Worm (Caenorhabditis elegans) whole organism, L1 larva: ENCODE results near the gene snap-29.

ENCODE experiments used
- C16A3.4 ChIP-seq: fragments of 150-350 bp; optimal IDR thresholded peaks from 2 replicates; lab custom pipeline; 2014; ENCODE audit warnings: missing biosample characterization, missing genetic modification characterization
- alr-1 ChIP-seq: fragments of 200-800 bp; sonication (Bioruptor generic); optimal IDR thresholded peaks from 2 replicates; lab custom pipeline; 2018; ENCODE audit warnings: borderline replicate concordance, mild to moderate bottlenecking, missing genetic modification characterization, missing compliant biosample characterization
- ama-1 ChIP-seq: fragments of 150-350 bp; optimal IDR thresholded peaks from 2 replicates; lab custom pipeline; 2014
- blmp-1 ChIP-seq: fragments of 150-350 bp; optimal IDR thresholded peaks from 2 replicates; lab custom pipeline; 2014; ENCODE audit warnings: missing biosample characterization, missing genetic modification characterization
- ceh-82 ChIP-seq, 3 experiments: fragments of 150-350 bp in 1 of 3; sonication (generic microtip) in 2 of 3; optimal IDR thresholded peaks; 2 replicates each; lab custom pipeline; 2014 to 2017; ENCODE audit warnings: missing biosample characterization in 3 of 3, missing genetic modification characterization in 3 of 3
- ceh-88 ChIP-seq: fragments of 200-800 bp; sonication (Bioruptor generic); IDR thresholded peaks from 2 replicates; pipeline ENCODE4 v1.3.6; 2022; ENCODE audit warnings: missing genetic modification characterization, missing compliant biosample characterization
- ces-1 ChIP-seq: fragments of 150-350 bp; optimal IDR thresholded peaks from 2 replicates; lab custom pipeline; 2014; ENCODE audit warnings: missing biosample characterization, missing genetic modification reagents, missing genetic modification characterization
- dpl-1 ChIP-seq, 3 experiments: fragments of 150-350 bp in 2 of 3; sonication (generic microtip) in 1 of 3; optimal IDR thresholded peaks; 2 replicates each; lab custom pipeline; 2014 to 2017; ENCODE audit warnings: missing biosample characterization in 3 of 3, missing genetic modification characterization in 3 of 3, missing genetic modification reagents in 3 of 3
- elt-2 ChIP-seq: sonication (generic microtip); optimal IDR thresholded peaks from 2 replicates; lab custom pipeline; 2016; ENCODE audit warnings: missing genetic modification characterization, mild to moderate bottlenecking, inconsistent platforms, missing compliant biosample characterization, missing genetic modification reagents
- elt-3 ChIP-seq, 6 experiments: fragments of 150-350 bp in 1 of 6; sonication (generic microtip); optimal IDR thresholded peaks; 2 replicates each; lab custom pipeline; 2017 to 2018; ENCODE audit warnings: missing biosample characterization in 6 of 6, missing genetic modification characterization in 6 of 6, inconsistent platforms in 1 of 6
- ets-5 ChIP-seq: fragments of 200-800 bp; sonication (Bioruptor generic); IDR thresholded peaks from 2 replicates; pipeline ENCODE4 v1.3.6; 2022; ENCODE audit warnings: missing genetic modification characterization, missing compliant biosample characterization
- fkh-10 ChIP-seq: sonication (generic microtip); optimal IDR thresholded peaks from 2 replicates; lab custom pipeline; 2017; ENCODE audit warnings: missing biosample characterization, missing genetic modification reagents, missing genetic modification characterization
- fkh-4 ChIP-seq: sonication (generic microtip); optimal IDR thresholded peaks from 2 replicates; lab custom pipeline; 2016; ENCODE audit warnings: missing compliant biosample characterization, missing genetic modification characterization, borderline replicate concordance
- fos-1 ChIP-seq: fragments of 150-350 bp; optimal IDR thresholded peaks from 2 replicates; lab custom pipeline; 2014; ENCODE audit warnings: missing biosample characterization, missing genetic modification characterization
- grh-1 ChIP-seq: fragments of 200-800 bp; sonication (Bioruptor generic); IDR thresholded peaks from 2 replicates; pipeline ENCODE4 v1.3.6; 2022; ENCODE audit warnings: missing genetic modification reagents, missing genetic modification characterization, missing compliant biosample characterization
- hpl-2 ChIP-seq: fragments of 150-350 bp; optimal IDR thresholded peaks from 2 replicates; lab custom pipeline; 2014; ENCODE audit warnings: missing biosample characterization, missing genetic modification reagents, missing genetic modification characterization
- irx-1 ChIP-seq: sonication (generic microtip); optimal IDR thresholded peaks from 2 replicates; lab custom pipeline; 2016; ENCODE audit warnings: missing genetic modification characterization, missing compliant biosample characterization
- jun-1 ChIP-seq: fragments of 150-350 bp; optimal IDR thresholded peaks from 2 replicates; lab custom pipeline; 2014; ENCODE audit warnings: missing biosample characterization, missing genetic modification reagents, missing genetic modification characterization
- lin-13 ChIP-seq: fragments of 150-350 bp; optimal IDR thresholded peaks from 2 replicates; lab custom pipeline; 2014; ENCODE audit warnings: missing biosample characterization, missing genetic modification reagents, missing genetic modification characterization
- lin-14 ChIP-seq: fragments of 200-800 bp; sonication (Bioruptor generic); optimal IDR thresholded peaks from 2 replicates; lab custom pipeline; 2018; ENCODE audit warnings: mild to moderate bottlenecking, missing genetic modification characterization, moderate library complexity, missing compliant biosample characterization
- lin-35 ChIP-seq, 2 experiments: fragments of 150-350 bp; optimal IDR thresholded peaks; 2 replicates each; lab custom pipeline; 2014; ENCODE audit warnings: missing biosample characterization in 2 of 2, missing genetic modification characterization in 2 of 2, missing genetic modification reagents in 2 of 2
- lir-3 ChIP-seq: sonication (generic microtip); optimal IDR thresholded peaks from 2 replicates; lab custom pipeline; 2016; ENCODE audit warnings: mild to moderate bottlenecking, missing genetic modification characterization, moderate library complexity, missing compliant biosample characterization; ENCODE audit not compliant: poor library complexity
- lsy-2 ChIP-seq, 2 experiments: fragments of 150-350 bp; optimal IDR thresholded peaks; 2 replicates each; lab custom pipeline; 2014; ENCODE audit warnings: missing biosample characterization in 2 of 2, missing genetic modification characterization in 2 of 2
- mdl-1 ChIP-seq, 2 experiments: fragments of 150-350 bp; optimal IDR thresholded peaks; 2 replicates each; lab custom pipeline; 2014 to 2017; ENCODE audit warnings: missing biosample characterization in 2 of 2, missing genetic modification characterization in 2 of 2, inconsistent platforms in 1 of 2
- mep-1 ChIP-seq: fragments of 150-350 bp; optimal IDR thresholded peaks from 2 replicates; lab custom pipeline; 2014; ENCODE audit warnings: missing biosample characterization, missing genetic modification characterization
- nhr-11 ChIP-seq: fragments of 150-350 bp; optimal IDR thresholded peaks from 2 replicates; lab custom pipeline; 2014; ENCODE audit warnings: missing biosample characterization, missing genetic modification characterization
- nhr-19 ChIP-seq: fragments of 200-800 bp; sonication (Bioruptor generic); conservative IDR thresholded peaks from 2 replicates; pipeline ENCODE4 v1.3.6; 2022; ENCODE audit warnings: missing genetic modification characterization, missing compliant biosample characterization
- nhr-20 ChIP-seq: sonication (generic microtip); optimal IDR thresholded peaks from 2 replicates; lab custom pipeline; 2016; ENCODE audit warnings: mild to moderate bottlenecking, missing genetic modification characterization, missing compliant biosample characterization
- nhr-237 ChIP-seq: fragments of 150-350 bp; optimal IDR thresholded peaks from 2 replicates; lab custom pipeline; 2014; ENCODE audit warnings: missing biosample characterization, missing genetic modification characterization
- nhr-71 ChIP-seq: sonication (generic microtip); optimal IDR thresholded peaks from 2 replicates; lab custom pipeline; 2016; ENCODE audit warnings: mild to moderate bottlenecking, missing genetic modification characterization, moderate library complexity, missing compliant biosample characterization
- nhr-90 ChIP-seq: sonication (generic microtip); optimal IDR thresholded peaks from 2 replicates; lab custom pipeline; 2016; ENCODE audit warnings: mild to moderate bottlenecking, missing genetic modification characterization, missing compliant biosample characterization; ENCODE audit not compliant: poor library complexity
- pqm-1 ChIP-seq: sonication (generic microtip); optimal IDR thresholded peaks from 3 replicates; lab custom pipeline; 2017; ENCODE audit warnings: missing biosample characterization, missing genetic modification characterization
- rnt-1 ChIP-seq: sonication (generic microtip); optimal IDR thresholded peaks from 2 replicates; lab custom pipeline; 2016; ENCODE audit warnings: mild to moderate bottlenecking, missing genetic modification characterization, moderate library complexity, missing compliant biosample characterization
- skn-1 ChIP-seq: fragments of 150-350 bp; optimal IDR thresholded peaks from 2 replicates; lab custom pipeline; 2014; ENCODE audit warnings: missing biosample characterization, missing genetic modification characterization
- snu-23 ChIP-seq: sonication (generic microtip); optimal IDR thresholded peaks from 2 replicates; lab custom pipeline; 2016; ENCODE audit warnings: missing genetic modification characterization, missing compliant biosample characterization
- tbx-2 ChIP-seq: sonication (generic microtip); optimal IDR thresholded peaks from 2 replicates; lab custom pipeline; 2016; ENCODE audit warnings: missing genetic modification characterization, missing compliant biosample characterization
- tlp-1 ChIP-seq: fragments of 150-350 bp; optimal IDR thresholded peaks from 2 replicates; lab custom pipeline; 2014; ENCODE audit warnings: missing biosample characterization, missing genetic modification characterization
- unc-130 ChIP-seq: fragments of 150-350 bp; optimal IDR thresholded peaks from 2 replicates; lab custom pipeline; 2017; ENCODE audit warnings: missing biosample characterization, missing genetic modification characterization, inconsistent platforms
- unc-62 ChIP-seq: fragments of 150-350 bp; optimal IDR thresholded peaks from 2 replicates; lab custom pipeline; 2014; ENCODE audit warnings: missing biosample characterization, missing genetic modification reagents, missing genetic modification characterization
- unc-86 ChIP-seq: sonication (generic microtip); optimal IDR thresholded peaks from 2 replicates; lab custom pipeline; 2016; ENCODE audit warnings: missing genetic modification characterization, missing compliant biosample characterization
- vab-15 ChIP-seq: sonication (generic microtip); optimal IDR thresholded peaks from 2 replicates; lab custom pipeline; 2017; ENCODE audit warnings: missing genotype, mild to moderate bottlenecking, missing genetic modification characterization, missing compliant biosample characterization
- xbp-1 ChIP-seq: sonication (generic microtip); optimal IDR thresholded peaks from 2 replicates; lab custom pipeline; 2016; ENCODE audit warnings: missing genetic modification characterization, missing compliant biosample characterization
- zip-4 ChIP-seq: fragments of 200-800 bp; sonication (Bioruptor generic); optimal IDR thresholded peaks from 2 replicates; lab custom pipeline; 2018; ENCODE audit warnings: mild to moderate bottlenecking, missing genetic modification characterization, moderate library complexity, missing compliant biosample characterization
- ztf-11 ChIP-seq, 2 experiments: sonication (generic microtip); optimal IDR thresholded peaks; 2 replicates each; lab custom pipeline; 2016 to 2017; ENCODE audit warnings: missing genetic modification characterization in 2 of 2, missing biosample characterization in 1 of 2, missing compliant biosample characterization in 1 of 2
- ztf-4 ChIP-seq: fragments of 150-350 bp; optimal IDR thresholded peaks from 2 replicates; lab custom pipeline; 2014; ENCODE audit warnings: missing biosample characterization, missing genetic modification characterization

snap-29 gene

ce11 chrIII:8744765-8745164 is 31.3 kb upstream of the snap-29 start:
- no peak for TF ChIP-seq nhr-90 (tag; lab: Kevin White, UChicago)
- no peak for TF ChIP-seq fkh-10 (GFP tag; lab: Kevin White, UChicago)
- no peak for TF ChIP-seq mep-1
- peak; percentile 1 for TF ChIP-seq lin-14 (GFP tag; lab: Kevin White, UChicago)
- TF ChIP-seq nhr-237: no peak

DNA sequence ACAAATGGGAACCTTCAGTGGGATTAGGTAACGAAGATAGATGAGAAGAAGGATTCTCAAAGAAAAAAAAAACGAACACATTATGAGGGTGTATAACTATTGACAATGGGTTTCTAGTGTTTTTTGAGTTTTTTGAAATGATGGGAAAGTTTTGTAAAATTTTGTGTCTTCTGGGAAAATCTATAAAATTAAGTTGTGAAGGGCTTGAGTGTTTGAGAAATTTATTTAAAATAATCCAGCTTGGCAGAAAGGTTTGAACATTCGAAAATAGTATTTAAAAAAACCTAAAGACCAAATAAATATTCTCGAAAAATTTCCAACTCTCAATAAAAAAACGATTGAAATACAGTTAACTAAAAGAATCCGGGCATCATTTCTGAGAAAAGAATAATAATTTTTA is 30.8 kb upstream of the snap-29 start:
- TF ChIP-seq unc-86 (tag; lab: Kevin White, UChicago) (no peak), fkh-4 (tag; lab: Kevin White, UChicago) (no peak)

- TF ChIP-seq mep-1: no peak
- TF ChIP-seq pqm-1 (tag; lab: Kevin White, UChicago): peak; percentile 68
- TF ChIP-seq lin-14 (GFP tag; lab: Kevin White, UChicago): peak; percentile 18
- peak; percentile 28 for TF ChIP-seq jun-1 (tag; lab: Kevin White, UChicago)
- TF ChIP-seq snu-23: no peak
- peak; percentile 85 for TF ChIP-seq elt-2 (tag; lab: Kevin White, UChicago)
- no peak for TF ChIP-seq ama-1 (lab: Kevin White, UChicago)
Observed at ce11 chrIII:8748620-8749019, 27.4 kb upstream of the snap-29 start.

ce11 chrIII:8749487-8749886 is 26.6 kb upstream of the snap-29 start, which contains the start of gene sma-2:
sma-2 (plus strand) TSS chrIII:8749680.
- TF ChIP-seq zip-4 (GFP tag; lab: Kevin White, UChicago): no peak
- peak; percentile 10 for TF ChIP-seq irx-1 (tag; lab: Kevin White, UChicago)
- TF ChIP-seq hpl-2 (GFP tag; lab: Kevin White, UChicago): peak; percentile 53
- peak; percentile 77 for TF ChIP-seq nhr-71 (tag; lab: Kevin White, UChicago)
- no peak for TF ChIP-seq ceh-88 (GFP tag; lab: Robert Waterston, UW)
- TF ChIP-seq lin-14 (GFP tag; lab: Kevin White, UChicago): peak; percentile 81
- TF ChIP-seq skn-1 (tag; lab: Kevin White, UChicago): peak; percentile 14
- TF ChIP-seq lin-35 (GFP tag; optimal IDR thresholded peaks at IDR 0.05; lab: Kevin White, UChicago): peak; percentile 27 to 78
- peak in 1 of 2 experiments; percentile 22 for TF ChIP-seq ztf-11 (tag; optimal IDR thresholded peaks at IDR 0.05; lab: Kevin White, UChicago)
- peak; percentile 76 for TF ChIP-seq nhr-90 (tag; lab: Kevin White, UChicago)
- no peak for TF ChIP-seq fos-1 (tag; lab: Kevin White, UChicago)
- no peak for TF ChIP-seq vab-15 (tag; lab: Kevin White, UChicago)
- TF ChIP-seq tlp-1 (tag; lab: Kevin White, UChicago): no peak
- TF ChIP-seq ztf-4 (tag; lab: Kevin White, UChicago): peak; percentile 14
- TF ChIP-seq ces-1 (GFP tag; lab: Kevin White, UChicago): no peak
- TF ChIP-seq nhr-237: no peak
- TF ChIP-seq dpl-1 (GFP tag; optimal IDR thresholded peaks at IDR 0.05; lab: Kevin White, UChicago): peak; percentile 2 to 49 (median 42)
- peak; percentile 34 for TF ChIP-seq jun-1 (tag; lab: Kevin White, UChicago)
- TF ChIP-seq lir-3 (tag; lab: Kevin White, UChicago): peak; percentile 21
- TF ChIP-seq C16A3.4 (tag; lab: Kevin White, UChicago): peak; percentile 41
- TF ChIP-seq blmp-1 (tag; lab: Kevin White, UChicago): peak; percentile 84
- TF ChIP-seq elt-2 (tag; lab: Kevin White, UChicago): peak; percentile 87
- TF ChIP-seq mdl-1 (tag; optimal IDR thresholded peaks at IDR 0.05; lab: Kevin White, UChicago): peak in 1 of 2 experiments; percentile 36
- TF ChIP-seq nhr-11 (tag; lab: Kevin White, UChicago): no peak
- TF ChIP-seq lin-13 (GFP tag; lab: Kevin White, UChicago): peak; percentile 20
- no peak for TF ChIP-seq fkh-4 (tag; lab: Kevin White, UChicago)
- peak; percentile 32 for TF ChIP-seq xbp-1 (tag; lab: Kevin White, UChicago)
- TF ChIP-seq elt-3 (tag; optimal IDR thresholded peaks at IDR 0.05; lab: Kevin White, UChicago): peak in 2 of 6 experiments; percentile 9 to 48
- peak; percentile 45 for TF ChIP-seq unc-130 (tag; lab: Kevin White, UChicago)
- TF ChIP-seq lsy-2 (tag; optimal IDR thresholded peaks at IDR 0.05; lab: Kevin White, UChicago): peak; percentile 18 to 73
- TF ChIP-seq nhr-20: peak; percentile 85
- TF ChIP-seq rnt-1 (tag; lab: Kevin White, UChicago): peak; percentile 12
- no peak for TF ChIP-seq alr-1
- peak; percentile 48 for TF ChIP-seq nhr-19 (GFP tag; lab: Robert Waterston, UW)
- 0 out of 2 replicates have a peak, but pooled peaks have one; percentile 32 for TF ChIP-seq grh-1 (GFP tag; lab: Robert Waterston, UW)
- peak; percentile 67 for TF ChIP-seq snu-23
- TF ChIP-seq unc-62 (GFP tag; lab: Kevin White, UChicago): no peak
- no peak for TF ChIP-seq ets-5 (GFP tag; lab: Robert Waterston, UW)
- peak in 1 of 3 experiments; percentile 43 for TF ChIP-seq ceh-82 (tag; optimal IDR thresholded peaks at IDR 0.05; lab: Kevin White, UChicago)
- TF ChIP-seq tbx-2 (tag; lab: Kevin White, UChicago): peak; percentile 81
